Fruit fly (Drosophila melanogaster) whole organism, wandering third instar larva: ENCODE results near the gene Jhbp16.

Experiments used
- Abd-B ChIP-seq: fragments of >200 bp; optimal IDR thresholded peaks from 2 replicates; lab custom pipeline; 2017; ENCODE audit warnings: missing biosample characterization, missing genetic modification characterization
- Dif ChIP-seq: fragments of 200-275, 200-300 bp; sonication (Bioruptor generic); optimal IDR thresholded peaks from 2 replicates; lab custom pipeline; 2018; ENCODE audit warnings: missing biosample characterization, missing genetic modification characterization; ENCODE audit not compliant: partially characterized antibody
- Hr78 ChIP-seq: fragments of >200 bp; optimal IDR thresholded peaks from 2 replicates; lab custom pipeline; 2017; ENCODE audit warnings: missing biosample characterization, missing genetic modification characterization
- N ChIP-seq: fragments of >200 bp; optimal IDR thresholded peaks from 2 replicates; lab custom pipeline; 2018; ENCODE audit warnings: missing biosample characterization, missing external identifiers, missing genetic modification characterization
- OdsH ChIP-seq: fragments of 200-800 bp; sonication (Bioruptor generic); optimal IDR thresholded peaks from 2 replicates; lab custom pipeline; 2016; ENCODE audit warnings: missing biosample characterization, mild to moderate bottlenecking, missing genetic modification characterization
- br ChIP-seq: fragments of 200-800 bp; sonication (Bioruptor generic); optimal IDR thresholded peaks from 2 replicates; lab custom pipeline; 2016; ENCODE audit warnings: missing biosample characterization, missing genetic modification characterization
- brk ChIP-seq: fragments of 200-800 bp; sonication (Bioruptor generic); optimal IDR thresholded peaks from 2 replicates; lab custom pipeline; 2016; ENCODE audit warnings: missing biosample characterization, mild to moderate bottlenecking, missing genetic modification characterization
- dmrt93B ChIP-seq: fragments of 200-800 bp; sonication (Bioruptor generic); optimal IDR thresholded peaks from 2 replicates; lab custom pipeline; 2018; ENCODE audit warnings: missing biosample characterization, mild to moderate bottlenecking, missing genetic modification characterization
- lola ChIP-seq: fragments of >200 bp; optimal IDR thresholded peaks from 2 replicates; lab custom pipeline; 2017; ENCODE audit warnings: missing biosample characterization, missing genetic modification characterization
- sv ChIP-seq: fragments of 200-800 bp; sonication (Bioruptor generic); optimal IDR thresholded peaks from 3 replicates; lab custom pipeline; 2016; ENCODE audit warnings: missing biosample characterization, missing genetic modification characterization

- TF ChIP-seq lola (GFP tag; lab: Kevin White, UChicago) = no peak
- TF ChIP-seq Abd-B (GFP tag; lab: Kevin White, UChicago) = no peak
- TF ChIP-seq Hr78 (GFP tag; lab: Kevin White, UChicago) = no peak
- peak; percentile 27 for TF ChIP-seq br (GFP tag; lab: Kevin White, UChicago)
- peak; percentile 63 for TF ChIP-seq dmrt93B (GFP tag; lab: Kevin White, UChicago)
- peak; percentile 71 for TF ChIP-seq OdsH
- TF ChIP-seq sv (GFP tag; lab: Kevin White, UChicago) = peak; percentile 31
- TF ChIP-seq brk = peak; percentile 48
- no peak for TF ChIP-seq N (GFP tag; lab: Kevin White, UChicago)
- peak; percentile 33 for TF ChIP-seq Dif
These were observed 7.4 kb upstream of the Jhbp16 start for dm6 chr3R:21656492-21657484.
